Worm (Caenorhabditis elegans): ENCODE measurements around the gene ssup-72.
A peak's percentile ranks its signal among the peaks of the same experiment; 100 is the strongest.

ssup-72 gene

DNA sequence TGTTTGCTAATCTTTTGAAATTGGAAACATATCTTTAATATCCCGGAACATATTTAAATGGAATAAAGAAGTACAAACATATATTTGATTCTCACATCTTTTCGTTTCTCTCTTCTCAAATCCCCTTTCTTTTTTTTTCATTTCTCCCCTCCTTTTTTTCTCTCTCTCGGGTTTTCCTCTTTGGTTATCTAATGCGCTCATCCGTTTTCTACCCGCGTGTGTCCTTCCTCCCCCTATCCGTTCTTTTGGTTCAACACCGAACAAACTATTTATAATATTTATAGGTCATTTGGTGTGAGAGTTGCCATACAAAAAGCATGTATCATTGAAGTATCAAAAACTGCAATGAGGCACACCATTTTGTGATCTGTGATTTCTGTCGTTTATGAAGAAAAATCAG, 47.5 kb downstream of the ssup-72 start:
- TF ChIP-seq hlh-6 (tag; optimal IDR thresholded peaks at IDR 0.05), result no peak
- TF ChIP-seq odd-2 (tag; optimal IDR thresholded peaks at IDR 0.05), result no peak
- TF ChIP-seq dve-1 (tag; optimal IDR thresholded peaks at IDR 0.05), result no peak
- TF ChIP-seq ceh-30 (tag; optimal IDR thresholded peaks at IDR 0.05), result no peak
- no peak for TF ChIP-seq ama-1 (optimal IDR thresholded peaks at IDR 0.05)
- no peak for TF ChIP-seq ceh-45 (GFP tag; IDR thresholded peaks at IDR 0.05)
- TF ChIP-seq nhr-11 (tag; optimal IDR thresholded peaks at IDR 0.05), result no peak
- TF ChIP-seq fkh-6 (tag; optimal IDR thresholded peaks at IDR 0.05), result no peak
- TF ChIP-seq F13H6.1 (tag; optimal IDR thresholded peaks at IDR 0.05), result no peak
- no peak for TF ChIP-seq che-1 (tag; optimal IDR thresholded peaks at IDR 0.05)
- TF ChIP-seq nfya-1 (tag; optimal IDR thresholded peaks at IDR 0.05), result peak; percentile 0
- TF ChIP-seq hlh-8 (tag; optimal IDR thresholded peaks at IDR 0.05), result no peak
- peak; percentile 67 for TF ChIP-seq unc-42 (tag; optimal IDR thresholded peaks at IDR 0.05)
- TF ChIP-seq K02D7.2 (tag; optimal IDR thresholded peaks at IDR 0.05), result no peak
- no peak for TF ChIP-seq ztf-16 (tag; optimal IDR thresholded peaks at IDR 0.05)
- TF ChIP-seq elt-2 (tag; optimal IDR thresholded peaks at IDR 0.05), result no peak
- TF ChIP-seq fkh-10 (GFP tag; optimal IDR thresholded peaks at IDR 0.05), result no peak

DNA sequence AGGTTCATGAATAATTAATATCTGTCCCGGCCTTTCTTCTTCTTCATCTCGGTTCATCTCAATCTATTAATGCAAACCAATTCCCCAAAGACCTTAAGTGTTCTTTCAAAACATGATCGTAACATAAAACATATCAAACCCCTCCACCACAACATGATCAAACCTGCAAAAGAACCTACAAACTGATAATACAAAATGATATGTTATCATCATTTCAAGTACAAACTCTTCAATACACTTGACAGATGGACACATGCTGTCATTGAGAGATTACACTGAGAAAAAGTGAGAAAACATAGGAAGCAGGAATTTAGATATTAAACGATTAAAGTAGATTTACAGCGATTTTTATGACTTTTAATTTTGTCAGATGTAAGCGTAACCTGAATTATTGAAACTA, 48.1 kb downstream of the ssup-72 start:
- TF ChIP-seq pha-4 (tag; optimal IDR thresholded peaks at IDR 0.05) (no peak), elt-2 (tag; optimal IDR thresholded peaks at IDR 0.05) (peak; percentile 90), K02D7.2 (tag; optimal IDR thresholded peaks at IDR 0.05) (no peak), gmeb-2 (tag; optimal IDR thresholded peaks at IDR 0.05) (no peak), dve-1 (tag; optimal IDR thresholded peaks at IDR 0.05) (peak; percentile 6), unc-55 (GFP tag; optimal IDR thresholded peaks at IDR 0.05) (peak; percentile 87), ceh-48 (tag; optimal IDR thresholded peaks at IDR 0.05) (no peak), lin-11 (tag; optimal IDR thresholded peaks at IDR 0.05) (no peak), nhr-11 (tag; optimal IDR thresholded peaks at IDR 0.05) (no peak), pax-1 (tag; optimal IDR thresholded peaks at IDR 0.05) (no peak), npax-4 (tag; optimal IDR thresholded peaks at IDR 0.05) (no peak), mec-3 (tag; optimal IDR thresholded peaks at IDR 0.05; ENCODE audit: borderline replicate concordance) (no peak), ceh-34 (tag; optimal IDR thresholded peaks at IDR 0.05) (no peak), fkh-6 (tag; optimal IDR thresholded peaks at IDR 0.05) (no peak)

DNA sequence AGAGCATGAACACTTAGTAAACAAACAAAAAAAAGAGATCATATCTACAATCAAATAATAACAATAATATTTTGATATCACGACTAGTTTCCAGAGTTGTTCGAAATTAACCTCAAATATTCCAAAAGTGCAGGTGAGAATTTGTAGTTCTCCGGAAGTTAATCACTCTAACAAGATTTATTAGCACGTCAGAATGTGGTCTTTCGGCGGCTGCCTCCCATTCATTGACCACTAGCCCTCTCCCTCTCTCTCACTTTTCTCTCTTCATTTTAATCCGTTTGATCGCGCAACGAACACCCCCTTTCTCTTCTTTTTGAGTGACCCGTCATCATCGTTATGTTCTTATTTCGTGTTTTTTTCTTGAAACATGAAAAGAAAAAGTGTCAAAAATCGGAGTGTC, 49.3 kb downstream of the ssup-72 start:
- TF ChIP-seq npax-4 (tag; optimal IDR thresholded peaks at IDR 0.05) (no peak), ceh-30 (tag; optimal IDR thresholded peaks at IDR 0.05) (no peak), tbx-2 (tag; optimal IDR thresholded peaks at IDR 0.05) (peak; percentile 10), eyg-1 (tag; optimal IDR thresholded peaks at IDR 0.05) (no peak), F13H6.1 (tag; optimal IDR thresholded peaks at IDR 0.05) (peak; percentile 39), nfya-1 (tag; optimal IDR thresholded peaks at IDR 0.05) (peak; percentile 51), ref-2 (tag; optimal IDR thresholded peaks at IDR 0.05) (peak; percentile 41), rnt-1 (tag; optimal IDR thresholded peaks at IDR 0.05) (peak; percentile 72), ceh-14 (tag; optimal IDR thresholded peaks at IDR 0.05) (peak; percentile 14), pha-4 (tag; optimal IDR thresholded peaks at IDR 0.05) (no peak), unc-42 (tag; optimal IDR thresholded peaks at IDR 0.05) (peak; percentile 82), T23F11.4 (GFP tag; optimal IDR thresholded peaks at IDR 0.05) (no peak), Y22D7AL.16 (tag; optimal IDR thresholded peaks at IDR 0.05) (no peak), pat-9 (tag; optimal IDR thresholded peaks at IDR 0.05) (no peak), unc-55 (GFP tag; optimal IDR thresholded peaks at IDR 0.05) (peak; percentile 88)

DNA sequence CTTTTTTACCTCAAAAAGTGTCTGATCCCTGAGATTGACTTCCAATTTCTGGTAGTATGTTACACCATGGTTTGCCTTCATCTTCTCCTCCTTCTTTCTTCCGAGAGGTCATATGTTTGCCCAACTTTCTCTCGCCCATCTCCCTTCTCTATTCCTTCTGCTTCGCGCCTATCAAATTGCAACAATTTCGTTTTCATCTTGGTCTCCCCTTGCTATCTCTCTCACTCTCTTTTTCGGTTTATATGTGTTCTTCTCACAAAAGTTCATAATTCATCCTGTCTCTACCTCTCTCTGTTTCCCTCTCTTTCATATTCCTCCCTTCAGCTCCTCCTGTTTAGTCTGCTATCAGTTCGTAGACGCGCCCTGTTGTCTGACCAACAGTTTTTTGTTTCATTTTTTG, 50.3 kb downstream of the ssup-72 start:
- TF ChIP-seq elt-2 (tag; optimal IDR thresholded peaks at IDR 0.05) (no peak), ref-2 (tag; optimal IDR thresholded peaks at IDR 0.05) (no peak), sox-4 (tag; optimal IDR thresholded peaks at IDR 0.05) (no peak), tbx-7 (tag; optimal IDR thresholded peaks at IDR 0.05) (no peak), madf-2 (tag; optimal IDR thresholded peaks at IDR 0.05) (no peak), unc-42 (tag; optimal IDR thresholded peaks at IDR 0.05) (peak; percentile 44), ceh-6 (GFP tag; optimal IDR thresholded peaks at IDR 0.05) (no peak), zip-5 (tag; optimal IDR thresholded peaks at IDR 0.05) (no peak), mec-3 (tag; optimal IDR thresholded peaks at IDR 0.05; ENCODE audit: borderline replicate concordance) (no peak), T23F11.4 (GFP tag; optimal IDR thresholded peaks at IDR 0.05) (no peak), ceh-22 (tag; optimal IDR thresholded peaks at IDR 0.05) (no peak), ceh-24 (tag; optimal IDR thresholded peaks at IDR 0.05) (no peak), ztf-16 (tag; optimal IDR thresholded peaks at IDR 0.05) (no peak), C08G9.2 (tag; optimal IDR thresholded peaks at IDR 0.05) (no peak), tbx-2 (tag; optimal IDR thresholded peaks at IDR 0.05) (no peak), ceh-9 (tag; optimal IDR thresholded peaks at IDR 0.05) (no peak), dmd-4 (tag; optimal IDR thresholded peaks at IDR 0.05; ENCODE audit: borderline replicate concordance) (no peak), odd-2 (tag; optimal IDR thresholded peaks at IDR 0.05) (no peak), ceh-18 (tag; optimal IDR thresholded peaks at IDR 0.05) (peak; percentile 46), ets-4 (tag; optimal IDR thresholded peaks at IDR 0.05) (no peak), ceh-34 (tag; optimal IDR thresholded peaks at IDR 0.05) (peak; percentile 78), K09A11.1 (tag; optimal IDR thresholded peaks at IDR 0.05; ENCODE audit: insufficient read depth) (no peak), hlh-8 (tag; optimal IDR thresholded peaks at IDR 0.05) (peak; percentile 12), dve-1 (tag; optimal IDR thresholded peaks at IDR 0.05) (no peak)
